Worm (Caenorhabditis elegans) whole organism, L1 larva: ENCODE data around the gene panl-2.

Source experiments
- C04F5.9 ChIP-seq: sonication (generic microtip); optimal IDR thresholded peaks from 2 replicates; lab custom pipeline; 2016; ENCODE audit warnings: missing genetic modification characterization, missing compliant biosample characterization
- C16A3.4 ChIP-seq: fragments of 150-350 bp; optimal IDR thresholded peaks from 2 replicates; lab custom pipeline; 2014; ENCODE audit warnings: missing biosample characterization, missing genetic modification characterization
- F16B12.6 ChIP-seq: fragments of 150-350 bp; optimal IDR thresholded peaks from 2 replicates; lab custom pipeline; 2014; ENCODE audit warnings: missing biosample characterization, missing genetic modification characterization
- alr-1 ChIP-seq: fragments of 200-800 bp; sonication (Bioruptor generic); optimal IDR thresholded peaks from 2 replicates; lab custom pipeline; 2018; ENCODE audit warnings: borderline replicate concordance, mild to moderate bottlenecking, missing genetic modification characterization, missing compliant biosample characterization
- blmp-1 ChIP-seq: fragments of 150-350 bp; optimal IDR thresholded peaks from 2 replicates; lab custom pipeline; 2014; ENCODE audit warnings: missing biosample characterization, missing genetic modification characterization
- ceh-82 ChIP-seq, 3 experiments: fragments of 150-350 bp in 1 of 3; sonication (generic microtip) in 2 of 3; optimal IDR thresholded peaks; 2 replicates each; lab custom pipeline; 2014 to 2017; ENCODE audit warnings: missing biosample characterization in 3 of 3, missing genetic modification characterization in 3 of 3
- ceh-88 ChIP-seq: fragments of 200-800 bp; sonication (Bioruptor generic); IDR thresholded peaks from 2 replicates; pipeline ENCODE4 v1.3.6; 2022; ENCODE audit warnings: missing genetic modification characterization, missing compliant biosample characterization
- ceh-90 ChIP-seq: sonication (generic microtip); optimal IDR thresholded peaks from 2 replicates; lab custom pipeline; 2016; ENCODE audit warnings: missing genetic modification characterization, missing compliant biosample characterization
- ces-1 ChIP-seq: fragments of 150-350 bp; optimal IDR thresholded peaks from 2 replicates; lab custom pipeline; 2014; ENCODE audit warnings: missing biosample characterization, missing genetic modification reagents, missing genetic modification characterization
- dpl-1 ChIP-seq, 3 experiments: fragments of 150-350 bp in 2 of 3; sonication (generic microtip) in 1 of 3; optimal IDR thresholded peaks; 2 replicates each; lab custom pipeline; 2014 to 2017; ENCODE audit warnings: missing biosample characterization in 3 of 3, missing genetic modification characterization in 3 of 3, missing genetic modification reagents in 3 of 3
- egl-13 ChIP-seq: sonication (generic microtip); optimal IDR thresholded peaks from 2 replicates; lab custom pipeline; 2016; ENCODE audit warnings: missing genotype, missing genetic modification reagents, missing genetic modification characterization, missing compliant biosample characterization
- elt-3 ChIP-seq, 6 experiments: fragments of 150-350 bp in 1 of 6; sonication (generic microtip); optimal IDR thresholded peaks; 2 replicates each; lab custom pipeline; 2017 to 2018; ENCODE audit warnings: missing biosample characterization in 6 of 6, missing genetic modification characterization in 6 of 6, inconsistent platforms in 1 of 6
- ets-5 ChIP-seq: fragments of 200-800 bp; sonication (Bioruptor generic); IDR thresholded peaks from 2 replicates; pipeline ENCODE4 v1.3.6; 2022; ENCODE audit warnings: missing genetic modification characterization, missing compliant biosample characterization
- fkh-4 ChIP-seq: sonication (generic microtip); optimal IDR thresholded peaks from 2 replicates; lab custom pipeline; 2016; ENCODE audit warnings: missing compliant biosample characterization, missing genetic modification characterization, borderline replicate concordance
- fos-1 ChIP-seq: fragments of 150-350 bp; optimal IDR thresholded peaks from 2 replicates; lab custom pipeline; 2014; ENCODE audit warnings: missing biosample characterization, missing genetic modification characterization
- grh-1 ChIP-seq: fragments of 200-800 bp; sonication (Bioruptor generic); IDR thresholded peaks from 2 replicates; pipeline ENCODE4 v1.3.6; 2022; ENCODE audit warnings: missing genetic modification reagents, missing genetic modification characterization, missing compliant biosample characterization
- hlh-4 ChIP-seq: sonication (generic microtip); optimal IDR thresholded peaks from 2 replicates; lab custom pipeline; 2016; ENCODE audit warnings: mild to moderate bottlenecking, missing genetic modification characterization, missing compliant biosample characterization
- hpl-2 ChIP-seq: fragments of 150-350 bp; optimal IDR thresholded peaks from 2 replicates; lab custom pipeline; 2014; ENCODE audit warnings: missing biosample characterization, missing genetic modification reagents, missing genetic modification characterization
- isw-1 ChIP-seq: fragments of 200-800 bp; sonication (Bioruptor generic); IDR thresholded peaks from 2 replicates; pipeline ENCODE4 v1.3.6; 2022; ENCODE audit warnings: missing genetic modification characterization, missing compliant biosample characterization
- lin-14 ChIP-seq: fragments of 200-800 bp; sonication (Bioruptor generic); optimal IDR thresholded peaks from 2 replicates; lab custom pipeline; 2018; ENCODE audit warnings: mild to moderate bottlenecking, missing genetic modification characterization, moderate library complexity, missing compliant biosample characterization
- lin-35 ChIP-seq, 2 experiments: fragments of 150-350 bp; optimal IDR thresholded peaks; 2 replicates each; lab custom pipeline; 2014; ENCODE audit warnings: missing biosample characterization in 2 of 2, missing genetic modification characterization in 2 of 2, missing genetic modification reagents in 2 of 2
- lsy-2 ChIP-seq, 2 experiments: fragments of 150-350 bp; optimal IDR thresholded peaks; 2 replicates each; lab custom pipeline; 2014; ENCODE audit warnings: missing biosample characterization in 2 of 2, missing genetic modification characterization in 2 of 2
- mab-9 ChIP-seq: fragments of 200-800 bp; sonication (Bioruptor generic); IDR thresholded peaks from 2 replicates; pipeline ENCODE4 v1.3.6; 2022; ENCODE audit warnings: missing genetic modification reagents, missing genetic modification characterization, missing compliant biosample characterization
- mdl-1 ChIP-seq, 2 experiments: fragments of 150-350 bp; optimal IDR thresholded peaks; 2 replicates each; lab custom pipeline; 2014 to 2017; ENCODE audit warnings: missing biosample characterization in 2 of 2, missing genetic modification characterization in 2 of 2, inconsistent platforms in 1 of 2
- mef-2 ChIP-seq: fragments of 150-350 bp; optimal IDR thresholded peaks from 2 replicates; lab custom pipeline; 2014; ENCODE audit warnings: missing biosample characterization, missing genetic modification characterization
- nhr-11 ChIP-seq: fragments of 150-350 bp; optimal IDR thresholded peaks from 2 replicates; lab custom pipeline; 2014; ENCODE audit warnings: missing biosample characterization, missing genetic modification characterization
- nhr-19 ChIP-seq: fragments of 200-800 bp; sonication (Bioruptor generic); conservative IDR thresholded peaks from 2 replicates; pipeline ENCODE4 v1.3.6; 2022; ENCODE audit warnings: missing genetic modification characterization, missing compliant biosample characterization
- nhr-20 ChIP-seq: sonication (generic microtip); optimal IDR thresholded peaks from 2 replicates; lab custom pipeline; 2016; ENCODE audit warnings: mild to moderate bottlenecking, missing genetic modification characterization, missing compliant biosample characterization
- nhr-237 ChIP-seq: fragments of 150-350 bp; optimal IDR thresholded peaks from 2 replicates; lab custom pipeline; 2014; ENCODE audit warnings: missing biosample characterization, missing genetic modification characterization
- nhr-76 ChIP-seq: sonication (generic microtip); optimal IDR thresholded peaks from 2 replicates; lab custom pipeline; 2017; ENCODE audit warnings: missing biosample characterization, missing genetic modification characterization
- nhr-77 ChIP-seq: fragments of 150-350 bp; optimal IDR thresholded peaks from 2 replicates; lab custom pipeline; 2014; ENCODE audit warnings: missing biosample characterization, missing genetic modification characterization
- nhr-85 ChIP-seq: sonication (generic microtip); peaks from one replicate; lab custom pipeline; 2016; ENCODE audit warnings: missing genetic modification characterization, inconsistent platforms, missing compliant biosample characterization
- pax-3 ChIP-seq: fragments of 200-800 bp; sonication (Bioruptor generic); optimal IDR thresholded peaks from 2 replicates; lab custom pipeline; 2018; ENCODE audit warnings: mild to moderate bottlenecking, missing genetic modification characterization, moderate library complexity, missing compliant biosample characterization
- pqm-1 ChIP-seq: sonication (generic microtip); optimal IDR thresholded peaks from 3 replicates; lab custom pipeline; 2017; ENCODE audit warnings: missing biosample characterization, missing genetic modification characterization
- sox-4 ChIP-seq: sonication (generic microtip); optimal IDR thresholded peaks from 2 replicates; lab custom pipeline; 2016; ENCODE audit warnings: missing genetic modification characterization, missing compliant biosample characterization
- sptf-1 ChIP-seq: fragments of 150-350 bp; optimal IDR thresholded peaks from 2 replicates; lab custom pipeline; 2014; ENCODE audit warnings: missing biosample characterization, missing genetic modification characterization
- sup-37 ChIP-seq: fragments of 200-800 bp; sonication (Bioruptor generic); optimal IDR thresholded peaks from 2 replicates; lab custom pipeline; 2018; ENCODE audit warnings: mild to moderate bottlenecking, missing genetic modification characterization, missing compliant biosample characterization
- tbx-2 ChIP-seq: sonication (generic microtip); optimal IDR thresholded peaks from 2 replicates; lab custom pipeline; 2016; ENCODE audit warnings: missing genetic modification characterization, missing compliant biosample characterization
- unc-30 ChIP-seq: sonication (generic microtip); optimal IDR thresholded peaks from 2 replicates; lab custom pipeline; 2017; ENCODE audit warnings: missing biosample characterization, missing genetic modification characterization
- unc-62 ChIP-seq: fragments of 150-350 bp; optimal IDR thresholded peaks from 2 replicates; lab custom pipeline; 2014; ENCODE audit warnings: missing biosample characterization, missing genetic modification reagents, missing genetic modification characterization
- unc-98 ChIP-seq: fragments of 200-800 bp; sonication (Bioruptor generic); IDR thresholded peaks from 2 replicates; pipeline ENCODE4 v1.3.6; 2022; ENCODE audit warnings: missing genetic modification characterization, missing compliant biosample characterization
- vab-15 ChIP-seq: sonication (generic microtip); optimal IDR thresholded peaks from 2 replicates; lab custom pipeline; 2017; ENCODE audit warnings: missing genotype, mild to moderate bottlenecking, missing genetic modification characterization, missing compliant biosample characterization
- zip-4 ChIP-seq: fragments of 200-800 bp; sonication (Bioruptor generic); optimal IDR thresholded peaks from 2 replicates; lab custom pipeline; 2018; ENCODE audit warnings: mild to moderate bottlenecking, missing genetic modification characterization, moderate library complexity, missing compliant biosample characterization

The panl-2 gene

ce11 chrIII:6988060-6988459, 20.1 kb upstream of the panl-2 start (continued):
- TF ChIP-seq nhr-11 (tag; lab: Kevin White, UChicago) = no peak
- TF ChIP-seq mab-9 (GFP tag; lab: Robert Waterston, UW) = no peak
- peak; percentile 3 for TF ChIP-seq fkh-4 (tag; lab: Kevin White, UChicago)
- TF ChIP-seq mef-2 (tag; lab: Kevin White, UChicago) = peak; percentile 61
- TF ChIP-seq ets-5 = no peak
- no peak for TF ChIP-seq hlh-4 (tag; lab: Kevin White, UChicago)
- TF ChIP-seq sptf-1 (tag; lab: Kevin White, UChicago) = no peak
- no peak for TF ChIP-seq nhr-237 (tag; lab: Kevin White, UChicago)
- TF ChIP-seq nhr-85 (tag; lab: Kevin White, UChicago) = no peak
- TF ChIP-seq dpl-1 (GFP tag; optimal IDR thresholded peaks at IDR 0.05; lab: Kevin White, UChicago) = no peak
- TF ChIP-seq ceh-88 = no peak
- TF ChIP-seq sup-37 (GFP tag; lab: Kevin White, UChicago) = peak; percentile 16
- no peak for TF ChIP-seq egl-13 (tag; lab: Kevin White, UChicago)
- no peak for TF ChIP-seq blmp-1 (tag; lab: Kevin White, UChicago)
- TF ChIP-seq fos-1 = no peak
- no peak for TF ChIP-seq unc-30 (tag; lab: Kevin White, UChicago)
- TF ChIP-seq C04F5.9 (tag; lab: Kevin White, UChicago) = peak; percentile 75
- TF ChIP-seq ceh-82 (tag; optimal IDR thresholded peaks at IDR 0.05; lab: Kevin White, UChicago) = no peak
- TF ChIP-seq C16A3.4 (tag; lab: Kevin White, UChicago) = peak; percentile 32
- TF ChIP-seq pax-3 (tag; lab: Kevin White, UChicago) = no peak
- TF ChIP-seq lin-14 (GFP tag; lab: Kevin White, UChicago) = peak; percentile 88
- no peak for TF ChIP-seq hpl-2 (GFP tag; lab: Kevin White, UChicago)
- no peak for TF ChIP-seq pqm-1 (tag; lab: Kevin White, UChicago)
- TF ChIP-seq ceh-90 (tag; lab: Kevin White, UChicago) = no peak
- TF ChIP-seq grh-1 (GFP tag; lab: Robert Waterston, UW) = no peak
- no peak for TF ChIP-seq unc-62 (GFP tag; lab: Kevin White, UChicago)
- TF ChIP-seq zip-4 (GFP tag; lab: Kevin White, UChicago) = no peak
- peak in 1 of 2 experiments; percentile 12 for TF ChIP-seq mdl-1 (tag; optimal IDR thresholded peaks at IDR 0.05; lab: Kevin White, UChicago)
- TF ChIP-seq sox-4 (tag; lab: Kevin White, UChicago) = no peak
- TF ChIP-seq alr-1 (tag; lab: Kevin White, UChicago) = no peak
- no peak for TF ChIP-seq nhr-76 (tag; lab: Kevin White, UChicago)

- TF ChIP-seq isw-1 (GFP tag; lab: Robert Waterston, UW) (peak; percentile 23; the same call in 1 of the 2 replicates), nhr-19 (GFP tag; lab: Robert Waterston, UW) (peak; percentile 42), C04F5.9 (tag; lab: Kevin White, UChicago) (peak; percentile 84)
Measured at ce11 chrIII:6985125-6985524, 17.2 kb upstream of the panl-2 start.

- TF ChIP-seq lsy-2 (tag; optimal IDR thresholded peaks at IDR 0.05; lab: Kevin White, UChicago) (peak in 1 of 2 experiments; percentile 53), ceh-88 (peak; percentile 67), C04F5.9 (tag; lab: Kevin White, UChicago) (peak; percentile 99), isw-1 (GFP tag; lab: Robert Waterston, UW) (peak; percentile 57), grh-1 (GFP tag; lab: Robert Waterston, UW) (peak; percentile 43), nhr-19 (GFP tag; lab: Robert Waterston, UW) (peak; percentile 63)
- TF ChIP-seq, all 84 proteins: peak for 6; not testable (repeated sequence) for 78
Measured at ce11 chrIII:6981989-6982553, 14.1 kb upstream of the panl-2 start, which contains the start of gene F31E3.6. Gene F31E3.6 (plus strand): TSS chrIII:6982081.

DNA sequence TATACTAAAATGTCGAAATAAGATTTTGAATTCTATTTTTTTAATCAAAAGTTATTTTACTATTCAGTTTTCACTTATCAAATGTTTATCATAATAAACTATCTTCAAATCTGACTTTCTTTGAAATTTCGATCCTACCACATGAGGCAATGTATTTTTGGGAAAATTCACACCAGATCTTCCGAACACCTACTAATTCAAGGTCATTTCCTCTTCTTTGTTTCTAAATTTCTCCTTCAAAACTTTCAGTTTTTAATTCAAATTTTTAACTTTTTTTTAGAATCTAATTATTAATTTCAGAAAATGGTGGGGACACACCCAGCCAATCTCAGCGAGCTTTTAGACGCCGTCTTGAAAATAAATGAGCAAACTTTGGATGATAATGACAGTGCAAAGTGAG, 11.7 kb upstream of the panl-2 start, which contains the start of gene ceh-20:
Gene ceh-20 (plus strand): TSS at position 301 of the 400 bp plus-strand sequence.
- TF ChIP-seq vab-15 (tag; lab: Kevin White, UChicago) (no peak), unc-98 (GFP tag; lab: Robert Waterston, UW) (no peak), C04F5.9 (tag; lab: Kevin White, UChicago) (no peak), blmp-1 (tag; lab: Kevin White, UChicago) (no peak), lin-35 (GFP tag; optimal IDR thresholded peaks at IDR 0.05; lab: Kevin White, UChicago) (no peak), tbx-2 (no peak), isw-1 (GFP tag; lab: Robert Waterston, UW) (no peak), elt-3 (tag; optimal IDR thresholded peaks at IDR 0.05; lab: Kevin White, UChicago) (no peak), F16B12.6 (tag; lab: Kevin White, UChicago) (no peak), nhr-77 (tag; lab: Kevin White, UChicago) (no peak), sup-37 (GFP tag; lab: Kevin White, UChicago) (no peak), ces-1 (no peak), nhr-20 (tag; lab: Kevin White, UChicago) (no peak), dpl-1 (GFP tag; optimal IDR thresholded peaks at IDR 0.05; lab: Kevin White, UChicago) (no peak)
